Worm (Caenorhabditis elegans): Measurements from ENCODE around the gene cst-2.
"Not testable (repeated sequence)": the region's sequence is repeated elsewhere in the genome, so short reads cannot be mapped to it uniquely, and the experiment has no call there.

Gene cst-2

ce11 chrX:4339332-4339731 lies 3.5 kb upstream of the cst-2 start, which contains the start of gene cst-1:
TSS of gene cst-1 (plus strand) at chrX:4339632.
- not testable (repeated sequence) for TF ChIP-seq ztf-29 (GFP tag; IDR thresholded peaks at IDR 0.05); cog-1 (tag; optimal IDR thresholded peaks at IDR 0.05); flt-1 (GFP tag; IDR thresholded peaks at IDR 0.05)

ce11 chrX:4332305-4332704 lies 3.5 kb downstream of the cst-2 start, which contains the start of gene C24A8.6:
TSS of gene C24A8.6 (minus strand) at chrX:4332405.
- not testable (repeated sequence) for TF ChIP-seq med-1 (GFP tag; optimal IDR thresholded peaks at IDR 0.05; ENCODE audit: insufficient read depth); ztf-29 (GFP tag; IDR thresholded peaks at IDR 0.05); T22C8.4 (GFP tag; IDR thresholded peaks at IDR 0.05)

ce11 chrX:4328816-4329215 lies 7.0 kb downstream of the cst-2 start, which contains the start of gene C24A8.5:
TSS of gene C24A8.5 (minus strand) at chrX:4328916.
- no peak for TF ChIP-seq klf-2 (GFP tag; conservative IDR thresholded peaks at IDR 0.05)
- TF ChIP-seq ztf-23 (GFP tag; IDR thresholded peaks at IDR 0.05), result no peak
- no peak for TF ChIP-seq ref-1 (GFP tag; conservative IDR thresholded peaks at IDR 0.05)
- TF ChIP-seq flt-1 (GFP tag; IDR thresholded peaks at IDR 0.05), result no peak
- TF ChIP-seq ztf-29 (GFP tag; IDR thresholded peaks at IDR 0.05), result no peak
- no peak for TF ChIP-seq T22C8.4 (GFP tag; IDR thresholded peaks at IDR 0.05)
- TF ChIP-seq med-1 (GFP tag; optimal IDR thresholded peaks at IDR 0.05; ENCODE audit: insufficient read depth), result no peak
- TF ChIP-seq tab-1 (GFP tag; IDR thresholded peaks at IDR 0.05), result no peak
- TF ChIP-seq cog-1 (tag; optimal IDR thresholded peaks at IDR 0.05), result no peak

- no peak for TF ChIP-seq tab-1 (GFP tag; IDR thresholded peaks at IDR 0.05)
Measured at ce11 chrX:4322847-4323455, 12.9 kb downstream of the cst-2 start.

ce11 chrX:4320563-4320962 lies 15.3 kb downstream of the cst-2 start, which contains the start of gene dop-6:
TSS of gene dop-6 (plus strand) at chrX:4320863.
- no peak for TF ChIP-seq cog-1 (tag; optimal IDR thresholded peaks at IDR 0.05)
- no peak for TF ChIP-seq ref-1 (GFP tag; conservative IDR thresholded peaks at IDR 0.05)
- TF ChIP-seq med-1 (GFP tag; optimal IDR thresholded peaks at IDR 0.05; ENCODE audit: insufficient read depth), result no peak
- TF ChIP-seq T22C8.4 (GFP tag; IDR thresholded peaks at IDR 0.05), result no peak
- no peak for TF ChIP-seq flt-1 (GFP tag; IDR thresholded peaks at IDR 0.05)
- no peak for TF ChIP-seq ztf-29 (GFP tag; IDR thresholded peaks at IDR 0.05)
- no peak for TF ChIP-seq klf-2 (GFP tag; conservative IDR thresholded peaks at IDR 0.05)
- no peak for TF ChIP-seq tab-1 (GFP tag; IDR thresholded peaks at IDR 0.05)
- TF ChIP-seq ztf-23 (GFP tag; IDR thresholded peaks at IDR 0.05), result no peak

ce11 chrX:4317095-4317494 lies 18.8 kb downstream of the cst-2 start:
- TF ChIP-seq T22C8.4 (GFP tag; IDR thresholded peaks at IDR 0.05) (no peak), klf-2 (GFP tag; conservative IDR thresholded peaks at IDR 0.05) (no peak), ztf-23 (GFP tag; IDR thresholded peaks at IDR 0.05) (no peak)

- no peak for TF ChIP-seq klf-2 (GFP tag; conservative IDR thresholded peaks at IDR 0.05)
- no peak for TF ChIP-seq ztf-29 (GFP tag; IDR thresholded peaks at IDR 0.05)
- no peak for TF ChIP-seq T22C8.4 (GFP tag; IDR thresholded peaks at IDR 0.05)
- no peak for TF ChIP-seq ref-1 (GFP tag; conservative IDR thresholded peaks at IDR 0.05)
- TF ChIP-seq ztf-23 (GFP tag; IDR thresholded peaks at IDR 0.05), result no peak
- TF ChIP-seq flt-1 (GFP tag; IDR thresholded peaks at IDR 0.05), result no peak
- no peak for TF ChIP-seq tab-1 (GFP tag; IDR thresholded peaks at IDR 0.05)
- no peak for TF ChIP-seq med-1 (GFP tag; optimal IDR thresholded peaks at IDR 0.05; ENCODE audit: insufficient read depth)
- TF ChIP-seq cog-1 (tag; optimal IDR thresholded peaks at IDR 0.05), result no peak
Measured at ce11 chrX:4314939-4315338, 20.9 kb downstream of the cst-2 start.

ce11 chrX:4311668-4312067 lies 24.2 kb downstream of the cst-2 start, which contains the start of gene C52B9.8:
TSS of gene C52B9.8 (minus strand) at chrX:4311768.
- TF ChIP-seq ztf-23 (GFP tag; IDR thresholded peaks at IDR 0.05) (no peak), klf-2 (GFP tag; conservative IDR thresholded peaks at IDR 0.05) (no peak), flt-1 (GFP tag; IDR thresholded peaks at IDR 0.05) (no peak), T22C8.4 (GFP tag; IDR thresholded peaks at IDR 0.05) (no peak), ztf-29 (GFP tag; IDR thresholded peaks at IDR 0.05) (no peak), cog-1 (tag; optimal IDR thresholded peaks at IDR 0.05) (no peak), tab-1 (GFP tag; IDR thresholded peaks at IDR 0.05) (no peak), med-1 (GFP tag; optimal IDR thresholded peaks at IDR 0.05; ENCODE audit: insufficient read depth) (no peak), ref-1 (GFP tag; conservative IDR thresholded peaks at IDR 0.05) (no peak)

ce11 chrX:4307559-4308005 lies 28.3 kb downstream of the cst-2 start:
- peak; percentile 35; the same call in 1 of the 2 replicates for TF ChIP-seq T22C8.4 (GFP tag; IDR thresholded peaks at IDR 0.05)
- TF ChIP-seq ztf-29 (GFP tag; IDR thresholded peaks at IDR 0.05), result 0 out of 2 replicates have a peak, but pooled peaks have one; percentile 29
- TF ChIP-seq ztf-23 (GFP tag; IDR thresholded peaks at IDR 0.05), result no peak
- no peak for TF ChIP-seq cog-1 (tag; optimal IDR thresholded peaks at IDR 0.05)
- no peak for TF ChIP-seq flt-1 (GFP tag; IDR thresholded peaks at IDR 0.05)
- TF ChIP-seq ref-1 (GFP tag; conservative IDR thresholded peaks at IDR 0.05), result no peak
- no peak for TF ChIP-seq med-1 (GFP tag; optimal IDR thresholded peaks at IDR 0.05; ENCODE audit: insufficient read depth)
- no peak for TF ChIP-seq klf-2 (GFP tag; conservative IDR thresholded peaks at IDR 0.05)
- TF ChIP-seq tab-1 (GFP tag; IDR thresholded peaks at IDR 0.05), result peak; percentile 55; the same call in 1 of the 2 replicates

- TF ChIP-seq tab-1 (GFP tag; IDR thresholded peaks at IDR 0.05) (no peak), klf-2 (GFP tag; conservative IDR thresholded peaks at IDR 0.05) (no peak), flt-1 (GFP tag; IDR thresholded peaks at IDR 0.05) (no peak), ztf-23 (GFP tag; IDR thresholded peaks at IDR 0.05) (no peak), med-1 (GFP tag; optimal IDR thresholded peaks at IDR 0.05; ENCODE audit: insufficient read depth) (no peak), cog-1 (tag; optimal IDR thresholded peaks at IDR 0.05) (no peak), ref-1 (GFP tag; conservative IDR thresholded peaks at IDR 0.05) (no peak), ztf-29 (GFP tag; IDR thresholded peaks at IDR 0.05) (no peak)
Measured at ce11 chrX:4306861-4307260, 29.0 kb downstream of the cst-2 start, which contains the start of gene pqn-15. TSS of gene pqn-15 (minus strand) at chrX:4306961.
